Fruit fly (Drosophila melanogaster) whole organism, wandering third instar larva: ENCODE results near the gene sip2.

Experiments used
- Abd-B ChIP-seq: fragments of >200 bp; optimal IDR thresholded peaks from 2 replicates; lab custom pipeline; 2017; ENCODE audit warnings: missing biosample characterization, missing genetic modification characterization
- CG9705 ChIP-seq: fragments of 200-800 bp; sonication (Bioruptor generic); optimal IDR thresholded peaks from 2 replicates; lab custom pipeline; 2018; ENCODE audit warnings: missing biosample characterization, mild to moderate bottlenecking, missing genetic modification characterization
- HLH106 ChIP-seq: fragments of 200-800 bp; optimal IDR thresholded peaks from 3 replicates; lab custom pipeline; 2019; ENCODE audit warnings: missing biosample characterization, mild to moderate bottlenecking, missing genetic modification characterization, moderate library complexity
- Hr78 ChIP-seq: fragments of >200 bp; optimal IDR thresholded peaks from 2 replicates; lab custom pipeline; 2017; ENCODE audit warnings: missing biosample characterization, missing genetic modification characterization
- Myc ChIP-seq: fragments of >200 bp; optimal IDR thresholded peaks from 2 replicates; lab custom pipeline; 2017
- OdsH ChIP-seq: fragments of 200-800 bp; sonication (Bioruptor generic); optimal IDR thresholded peaks from 2 replicates; lab custom pipeline; 2016; ENCODE audit warnings: missing biosample characterization, mild to moderate bottlenecking, missing genetic modification characterization
- Vsx2 ChIP-seq: fragments of 200-300, 225-300 bp; sonication (Bioruptor generic); optimal IDR thresholded peaks from 2 replicates; lab custom pipeline; 2018; ENCODE audit warnings: missing biosample characterization, missing genetic modification characterization; ENCODE audit not compliant: partially characterized antibody
- br ChIP-seq: fragments of 200-800 bp; sonication (Bioruptor generic); optimal IDR thresholded peaks from 2 replicates; lab custom pipeline; 2016; ENCODE audit warnings: missing biosample characterization, missing genetic modification characterization
- dl ChIP-seq, 2 experiments: fragments of 175-275, 200-275 bp in 1 of 2; fragments of 200-275 bp in 1 of 2; sonication (Bioruptor generic); optimal IDR thresholded peaks; lab custom pipeline; 2018; ENCODE audit warnings: mild to moderate bottlenecking in 2 of 2, missing biosample characterization in 2 of 2, missing genetic modification characterization in 2 of 2, moderate library complexity in 2 of 2; ENCODE audit not compliant: partially characterized antibody in 2 of 2, insufficient read depth in 1 of 2
- foxo ChIP-seq, 2 experiments: fragments of 200-800 bp; sonication (Bioruptor generic); optimal IDR thresholded peaks; 2 replicates in 1 of 2; 3 replicates in 1 of 2; lab custom pipeline; 2016 to 2017; ENCODE audit warnings: missing biosample characterization in 2 of 2, missing genetic modification characterization in 2 of 2
- lola ChIP-seq: fragments of >200 bp; optimal IDR thresholded peaks from 2 replicates; lab custom pipeline; 2017; ENCODE audit warnings: missing biosample characterization, missing genetic modification characterization
- pan ChIP-seq: fragments of >200 bp; optimal IDR thresholded peaks from 2 replicates; lab custom pipeline; 2017
- psq ChIP-seq: fragments of 200-800 bp; sonication (Bioruptor generic); optimal IDR thresholded peaks from 3 replicates; lab custom pipeline; 2017; ENCODE audit warnings: missing biosample characterization, mild to moderate bottlenecking, missing genetic modification characterization, moderate library complexity
- tai ChIP-seq: sonication (Bioruptor generic); optimal IDR thresholded peaks from 2 replicates; lab custom pipeline; 2016; ENCODE audit warnings: missing biosample characterization, missing genetic modification characterization

DNA sequence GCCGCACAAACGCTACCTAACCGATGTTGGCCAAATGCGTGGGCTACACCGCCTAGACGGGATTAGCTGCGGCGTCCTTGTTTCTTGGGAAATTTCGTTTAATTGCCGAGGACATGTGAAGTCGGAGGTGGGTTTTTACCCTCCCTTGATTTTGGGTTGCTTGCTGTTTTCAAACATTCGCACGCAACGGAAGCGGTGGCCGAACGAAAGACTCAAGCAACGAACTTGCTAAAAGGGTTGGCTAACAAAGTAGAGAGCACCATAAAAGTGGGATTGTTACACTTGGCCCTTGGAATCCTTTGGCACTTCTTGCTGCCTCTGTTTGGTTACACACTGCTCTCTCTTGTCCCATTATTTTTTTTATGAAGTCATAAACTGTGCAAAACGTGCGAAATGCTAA, 46.6 kb upstream of the sip2 start:
- no peak for TF ChIP-seq br (GFP tag; lab: Kevin White, UChicago)
- TF ChIP-seq CG9705 (GFP tag; lab: Kevin White, UChicago): no peak
- TF ChIP-seq Myc (lab: Kevin White, UChicago): no peak
- TF ChIP-seq tai (GFP tag; lab: Kevin White, UChicago): no peak
- TF ChIP-seq OdsH: no peak
- no peak for TF ChIP-seq foxo (GFP tag; optimal IDR thresholded peaks at IDR 0.05; lab: Kevin White, UChicago)
- no peak for TF ChIP-seq psq (GFP tag; lab: Kevin White, UChicago)
- TF ChIP-seq Abd-B: no peak
- no peak for TF ChIP-seq dl (GFP tag; optimal IDR thresholded peaks at IDR 0.05; lab: Kevin White, UChicago; ENCODE audit: insufficient read depth in 1 of 2, partially characterized antibody in 2 of 2)
- no peak for TF ChIP-seq Hr78
- TF ChIP-seq Vsx2 (GFP tag; lab: Kevin White, UChicago): no peak
- no peak for TF ChIP-seq lola (GFP tag; lab: Kevin White, UChicago)
- no peak for TF ChIP-seq pan (lab: Kevin White, UChicago)
- no peak for TF ChIP-seq HLH106 (tag; lab: Kevin White, UChicago)
